Fruit fly (Drosophila melanogaster): ENCODE data around the gene woc.
A peak's percentile ranks its signal among the peaks of the same experiment; 100 is the strongest.

The woc gene

dm6 chr3R:27224727-27225126 is 39.1 kb downstream of the woc start (continued):
- TF ChIP-seq CG16779 (tag; optimal IDR thresholded peaks at IDR 0.05) (no peak), Hr39 (GFP tag; optimal IDR thresholded peaks at IDR 0.05) (peak; percentile 44), Ets21C (GFP tag; optimal IDR thresholded peaks at IDR 0.05) (peak; percentile 28), cyc (GFP tag; optimal IDR thresholded peaks at IDR 0.05) (peak; percentile 64), lz (GFP tag; optimal IDR thresholded peaks at IDR 0.05) (peak; percentile 59), pdm3 (GFP tag; optimal IDR thresholded peaks at IDR 0.05) (peak; percentile 61), CG34406 (GFP tag; optimal IDR thresholded peaks at IDR 0.05) (peak; percentile 50), svp (GFP tag) (peak; percentile 83)

dm6 chr3R:27223012-27223411 is 40.8 kb downstream of the woc start:
- TF ChIP-seq Blimp-1 (GFP tag; optimal IDR thresholded peaks at IDR 0.05) (no peak), CG6792 (GFP tag; optimal IDR thresholded peaks at IDR 0.05) (no peak), Sox102F (GFP tag; optimal IDR thresholded peaks at IDR 0.05) (no peak), topi (GFP tag; optimal IDR thresholded peaks at IDR 0.05) (no peak), Hr38 (GFP tag; optimal IDR thresholded peaks at IDR 0.05) (no peak), CG8632 (GFP tag; optimal IDR thresholded peaks at IDR 0.05) (no peak), spab (GFP tag; optimal IDR thresholded peaks at IDR 0.05) (no peak), CG8319 (GFP tag; optimal IDR thresholded peaks at IDR 0.05) (no peak), net (GFP tag; optimal IDR thresholded peaks at IDR 0.05) (no peak), CG10631 (GFP tag; optimal IDR thresholded peaks at IDR 0.05) (no peak)

DNA sequence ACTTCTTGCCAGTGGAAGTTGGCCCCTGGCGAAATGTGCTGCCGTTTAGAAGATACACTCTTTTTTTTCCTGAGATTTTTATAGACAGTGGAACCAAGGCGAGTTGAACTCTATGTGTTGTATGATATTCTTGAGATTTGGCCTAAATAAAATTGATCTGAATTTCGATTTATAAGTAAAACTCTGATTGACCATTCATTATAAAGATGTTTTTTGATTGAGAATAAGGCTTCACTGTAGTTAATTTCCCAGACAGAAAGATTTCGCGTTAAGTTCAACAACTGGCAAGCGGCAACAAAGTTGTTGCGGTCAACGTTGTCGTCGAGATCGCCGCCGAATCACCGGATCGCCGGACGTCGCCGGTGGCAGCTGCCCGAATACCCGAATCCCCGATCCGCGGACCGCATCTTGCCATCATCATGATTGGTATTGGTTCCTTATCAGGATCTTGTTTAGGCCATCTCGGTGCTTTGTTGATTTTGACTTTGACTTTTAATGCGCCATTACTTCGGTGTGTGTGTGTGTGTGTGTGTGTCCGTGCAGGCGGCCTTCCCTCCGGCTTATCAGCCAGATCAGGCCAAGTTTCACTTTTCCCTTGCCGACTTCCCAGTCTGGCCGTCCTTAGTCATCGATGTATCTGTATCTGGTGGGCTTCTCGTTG is 41.7 kb downstream of the woc start:
- TF ChIP-seq Lpt (GFP tag; optimal IDR thresholded peaks at IDR 0.05) = no peak
- TF ChIP-seq Sox14 (GFP tag; optimal IDR thresholded peaks at IDR 0.05) = no peak
- TF ChIP-seq CG10631 (GFP tag; optimal IDR thresholded peaks at IDR 0.05) = peak; percentile 28
- peak; percentile 25 for TF ChIP-seq CG31627 (GFP tag; optimal IDR thresholded peaks at IDR 0.05)
- TF ChIP-seq CG1621 (tag; optimal IDR thresholded peaks at IDR 0.05) = no peak
- peak; percentile 23 for TF ChIP-seq Sox102F (GFP tag; optimal IDR thresholded peaks at IDR 0.05)
- peak; percentile 63 for TF ChIP-seq CG10669 (GFP tag; optimal IDR thresholded peaks at IDR 0.05)
- peak; percentile 40 for TF ChIP-seq CG8632 (GFP tag; optimal IDR thresholded peaks at IDR 0.05)
- TF ChIP-seq CG4318 (GFP tag; optimal IDR thresholded peaks at IDR 0.05) = no peak
- TF ChIP-seq dsx (GFP tag; optimal IDR thresholded peaks at IDR 0.05; ENCODE audit: poor library complexity, severe bottlenecking) = peak; percentile 98
- TF ChIP-seq CG15336 (GFP tag; IDR thresholded peaks at IDR 0.05) = no peak
- TF ChIP-seq CG3032 (tag; optimal IDR thresholded peaks at IDR 0.05) = peak; percentile 66
- no peak for TF ChIP-seq eg (GFP tag; IDR thresholded peaks at IDR 0.05)
- TF ChIP-seq Hr38 (GFP tag; optimal IDR thresholded peaks at IDR 0.05) = no peak
- TF ChIP-seq topi (GFP tag; optimal IDR thresholded peaks at IDR 0.05) = peak; percentile 37
- peak; percentile 21 for TF ChIP-seq lz (GFP tag; optimal IDR thresholded peaks at IDR 0.05)
- TF ChIP-seq salr (GFP tag; optimal IDR thresholded peaks at IDR 0.05) = no peak
- peak in 1 of 2 experiments; percentile 37 for TF ChIP-seq ss (GFP tag; optimal IDR thresholded peaks at IDR 0.05)
- peak; percentile 16 for TF ChIP-seq OdsH (GFP tag; optimal IDR thresholded peaks at IDR 0.05)
- peak; percentile 73 for TF ChIP-seq Blimp-1 (GFP tag; optimal IDR thresholded peaks at IDR 0.05)
- TF ChIP-seq Eip78C (GFP tag) = peak; percentile 85
- no peak for TF ChIP-seq CG6276 (GFP tag; optimal IDR thresholded peaks at IDR 0.05)
- peak; percentile 36 for TF ChIP-seq cyc (GFP tag; optimal IDR thresholded peaks at IDR 0.05)
- no peak for TF ChIP-seq fkh (GFP tag; optimal IDR thresholded peaks at IDR 0.05)
- no peak for TF ChIP-seq Gug (GFP tag; IDR thresholded peaks at IDR 0.05)
- TF ChIP-seq CG6808 (GFP tag; optimal IDR thresholded peaks at IDR 0.05) = peak; percentile 42
- TF ChIP-seq CG32006 (GFP tag; optimal IDR thresholded peaks at IDR 0.05) = peak; percentile 7
- no peak for TF ChIP-seq fd85E (GFP tag; optimal IDR thresholded peaks at IDR 0.05)
- no peak for TF ChIP-seq Eip93F (GFP tag; optimal IDR thresholded peaks at IDR 0.05)
- TF ChIP-seq Hr39 (GFP tag; optimal IDR thresholded peaks at IDR 0.05) = peak; percentile 17
- TF ChIP-seq achi (GFP tag; optimal IDR thresholded peaks at IDR 0.05) = peak; percentile 39
- TF ChIP-seq CG16779 (tag; optimal IDR thresholded peaks at IDR 0.05) = no peak
- TF ChIP-seq Hr4 (GFP tag; optimal IDR thresholded peaks at IDR 0.05) = no peak
- TF ChIP-seq fd59A (GFP tag; optimal IDR thresholded peaks at IDR 0.05) = peak; percentile 47
- TF ChIP-seq Eip75B (GFP tag; optimal IDR thresholded peaks at IDR 0.05) = peak; percentile 45
- TF ChIP-seq CG6854 (GFP tag; optimal IDR thresholded peaks at IDR 0.05) = no peak
- TF ChIP-seq net (GFP tag; optimal IDR thresholded peaks at IDR 0.05) = no peak
- TF ChIP-seq CG3919 (GFP tag; optimal IDR thresholded peaks at IDR 0.05) = peak; percentile 53
- TF ChIP-seq esn (GFP tag; optimal IDR thresholded peaks at IDR 0.05) = peak; percentile 32
